Worm (Caenorhabditis elegans) whole organism, L4 larva: ENCODE measurements around the gene C06A6.4.
A peak's percentile ranks its signal among the peaks of the same experiment; 100 is the strongest.

Experiments used
- D1046.2 ChIP-seq: fragments of 200-800 bp; sonication (Bioruptor generic); IDR thresholded peaks from 2 replicates; pipeline ENCODE4 v1.3.6; 2022; ENCODE audit warnings: missing genetic modification characterization, missing compliant biosample characterization
- R02D3.7 ChIP-seq: fragments of 150-350 bp; sonication (generic microtip); optimal IDR thresholded peaks from 3 replicates; lab custom pipeline; 2014; ENCODE audit warnings: missing biosample characterization, missing genetic modification characterization
- Y105C5A.15 ChIP-seq: fragments of 200-800 bp; sonication (Bioruptor generic); IDR thresholded peaks from 2 replicates; pipeline ENCODE4 v1.3.6; 2022; ENCODE audit warnings: missing genetic modification characterization, missing compliant biosample characterization
- aha-1 ChIP-seq: fragments of 150-350 bp; peaks from one replicate; lab custom pipeline; 2014; ENCODE audit warnings: missing biosample characterization, missing genetic modification characterization
- aly-2 ChIP-seq: sonication (generic microtip); optimal IDR thresholded peaks from 2 replicates; lab custom pipeline; 2018; ENCODE audit warnings: missing biosample characterization, missing genetic modification characterization
- ceh-20 ChIP-seq: fragments of 200-800 bp; sonication (Bioruptor generic); IDR thresholded peaks from 2 replicates; pipeline ENCODE4 v1.3.6; 2022; ENCODE audit warnings: missing genetic modification reagents, missing genetic modification characterization, missing compliant biosample characterization
- ceh-28 ChIP-seq: fragments of 150-350 bp; optimal IDR thresholded peaks from 2 replicates; lab custom pipeline; 2014; ENCODE audit warnings: missing biosample characterization, missing genetic modification reagents, missing genetic modification characterization
- ceh-32 ChIP-seq: sonication (generic microtip); optimal IDR thresholded peaks from 2 replicates; lab custom pipeline; 2016; ENCODE audit warnings: mild to moderate bottlenecking, missing genetic modification characterization, missing compliant biosample characterization; ENCODE audit not compliant: poor library complexity
- ceh-44 ChIP-seq: fragments of 200-800 bp; sonication (Bioruptor generic); IDR thresholded peaks from 2 replicates; pipeline ENCODE4 v1.3.6; 2022; ENCODE audit warnings: missing genetic modification reagents, missing genetic modification characterization, missing compliant biosample characterization
- daf-19 ChIP-seq: fragments of 200-800 bp; sonication (Bioruptor generic); conservative IDR thresholded peaks from 2 replicates; pipeline ENCODE4 v1.3.6; 2022; ENCODE audit warnings: missing genetic modification characterization, missing compliant biosample characterization
- dmd-6 ChIP-seq: fragments of 200-800 bp; sonication (Bioruptor generic); IDR thresholded peaks from 2 replicates; pipeline ENCODE4 v1.3.6; 2022; ENCODE audit warnings: missing genetic modification reagents, missing genetic modification characterization, missing compliant biosample characterization
- dmd-9 ChIP-seq: fragments of 200-800 bp; sonication (Bioruptor generic); IDR thresholded peaks from 2 replicates; pipeline ENCODE4 v1.3.6; 2022; ENCODE audit warnings: missing genetic modification reagents, missing genetic modification characterization, missing compliant biosample characterization
- dpl-1 ChIP-seq: fragments of 150-350 bp; optimal IDR thresholded peaks from 2 replicates; lab custom pipeline; 2014; ENCODE audit warnings: missing biosample characterization, missing genetic modification reagents, missing genetic modification characterization
- duxl-1 ChIP-seq: sonication (generic microtip); optimal IDR thresholded peaks from 2 replicates; lab custom pipeline; 2016; ENCODE audit warnings: mild to moderate bottlenecking, missing genetic modification characterization, moderate library complexity, missing compliant biosample characterization; ENCODE audit not compliant: poor library complexity
- egl-27 ChIP-seq: sonication (generic microtip); optimal IDR thresholded peaks from 3 replicates; lab custom pipeline; 2017; ENCODE audit warnings: missing biosample characterization, missing genetic modification reagents, missing genetic modification characterization
- fos-1 ChIP-seq: fragments of 150-350 bp; optimal IDR thresholded peaks from 2 replicates; lab custom pipeline; 2014; ENCODE audit warnings: missing biosample characterization, missing genetic modification characterization
- hmg-1.1 ChIP-seq: fragments of 200-800 bp; sonication (Bioruptor generic); IDR thresholded peaks from 2 replicates; pipeline ENCODE4 v1.3.6; 2022; ENCODE audit warnings: missing genetic modification reagents, missing genetic modification characterization, missing compliant biosample characterization
- lim-7 ChIP-seq: fragments of 200-800 bp; sonication (Bioruptor generic); IDR thresholded peaks from 2 replicates; pipeline ENCODE4 v1.3.6; 2022; ENCODE audit warnings: missing genetic modification characterization, missing compliant biosample characterization
- lin-15B ChIP-seq: fragments of 150-350 bp; sonication (generic microtip); optimal IDR thresholded peaks from 3 replicates; lab custom pipeline; 2014; ENCODE audit warnings: missing biosample characterization, missing genetic modification characterization
- lin-29 ChIP-seq: fragments of 200-800 bp; sonication (Bioruptor generic); IDR thresholded peaks from 2 replicates; pipeline ENCODE4 v1.3.6; 2022; ENCODE audit warnings: missing genetic modification reagents, missing genetic modification characterization, missing compliant biosample characterization
- lin-38 ChIP-seq: fragments of 200-800 bp; sonication (Bioruptor generic); IDR thresholded peaks from 2 replicates; pipeline ENCODE4 v1.3.6; 2022; ENCODE audit warnings: missing genetic modification reagents, missing genetic modification characterization, missing compliant biosample characterization
- mdl-1 ChIP-seq, 2 experiments: fragments of 150-350 bp in 1 of 2; sonication (generic microtip) in 1 of 2; optimal IDR thresholded peaks; 2 replicates each; lab custom pipeline; 2014 to 2017; ENCODE audit warnings: missing biosample characterization in 2 of 2, missing genetic modification characterization in 2 of 2
- mes-2 ChIP-seq: sonication (generic microtip); optimal IDR thresholded peaks from 2 replicates; lab custom pipeline; 2016; ENCODE audit warnings: missing genotype, mild to moderate bottlenecking, missing genetic modification characterization, missing compliant biosample characterization; ENCODE audit not compliant: poor library complexity, severe bottlenecking
- mxl-2 ChIP-seq: fragments of 200-800 bp; sonication (Bioruptor generic); conservative IDR thresholded peaks from 2 replicates; pipeline ENCODE4 v1.3.6; 2022; ENCODE audit warnings: missing genetic modification reagents, missing genetic modification characterization, missing compliant biosample characterization
- nhr-10 ChIP-seq: fragments of 150-350 bp; optimal IDR thresholded peaks from 2 replicates; lab custom pipeline; 2014; ENCODE audit warnings: missing biosample characterization, missing genetic modification characterization
- nhr-102 ChIP-seq: sonication (generic microtip); optimal IDR thresholded peaks from 2 replicates; lab custom pipeline; 2016; ENCODE audit warnings: mild to moderate bottlenecking, missing genetic modification characterization, moderate library complexity, missing compliant biosample characterization
- nhr-11 ChIP-seq: fragments of 150-350 bp; optimal IDR thresholded peaks from 2 replicates; lab custom pipeline; 2014; ENCODE audit warnings: missing biosample characterization, missing genetic modification characterization
- nhr-25 ChIP-seq: sonication (generic microtip); optimal IDR thresholded peaks from 2 replicates; lab custom pipeline; 2017; ENCODE audit warnings: missing genetic modification characterization, mild to moderate bottlenecking, missing compliant biosample characterization, antibody characterized with exemption, moderate library complexity, borderline replicate concordance; ENCODE audit not compliant: insufficient read depth
- pha-4 ChIP-seq, 2 experiments: fragments of 150-350 bp in 1 of 2; fragments of 200-800 bp in 1 of 2; sonication (Bioruptor generic) in 1 of 2; IDR thresholded peaks in 1 of 2; optimal IDR thresholded peaks in 1 of 2; 2 replicates each; pipeline versions ENCODE4 v1.3.6 to Lab custom; 2014 to 2022; ENCODE audit warnings: missing genetic modification characterization in 2 of 2, missing genetic modification reagents in 2 of 2, missing biosample characterization in 1 of 2, missing compliant biosample characterization in 1 of 2
- php-3 ChIP-seq: fragments of 200-800 bp; sonication (Bioruptor generic); IDR thresholded peaks from 2 replicates; pipeline ENCODE4 v1.3.6; 2022; ENCODE audit warnings: missing genetic modification reagents, missing genetic modification characterization, missing compliant biosample characterization
- rbr-2 ChIP-seq: sonication (generic microtip); optimal IDR thresholded peaks from 2 replicates; lab custom pipeline; 2016; ENCODE audit warnings: missing genotype, missing genetic modification characterization, missing compliant biosample characterization
- saeg-2 ChIP-seq: fragments of 200-800 bp; sonication (Bioruptor generic); IDR thresholded peaks from 2 replicates; pipeline ENCODE4 v1.3.6; 2022; ENCODE audit warnings: missing genetic modification reagents, missing genetic modification characterization, missing compliant biosample characterization
- sdz-12 ChIP-seq: fragments of 200-800 bp; sonication (Bioruptor generic); optimal IDR thresholded peaks from 2 replicates; lab custom pipeline; 2018; ENCODE audit warnings: mild to moderate bottlenecking, missing genetic modification characterization, missing compliant biosample characterization
- set-16 ChIP-seq: fragments of 200-800 bp; sonication (Bioruptor generic); IDR thresholded peaks from 2 replicates; pipeline ENCODE4 v1.3.6; 2022; ENCODE audit warnings: missing genetic modification reagents, missing genetic modification characterization, missing compliant biosample characterization
- skn-1 ChIP-seq: fragments of 150-350 bp; optimal IDR thresholded peaks from 2 replicates; lab custom pipeline; 2014; ENCODE audit warnings: missing biosample characterization, missing genetic modification characterization
- spr-1 ChIP-seq: sonication (generic microtip); optimal IDR thresholded peaks from 2 replicates; lab custom pipeline; 2016; ENCODE audit warnings: mild to moderate bottlenecking, missing genetic modification characterization, missing compliant biosample characterization
- unc-39 ChIP-seq: sonication (generic microtip); optimal IDR thresholded peaks from 2 replicates; lab custom pipeline; 2017; ENCODE audit warnings: missing biosample characterization, missing genetic modification characterization
- unc-62 ChIP-seq, 3 experiments: fragments of 150-350 bp in 1 of 3; sonication (generic microtip); optimal IDR thresholded peaks in 2 of 3; peaks in 1 of 3; 1 replicate in 1 of 3; 2 replicates in 2 of 3; lab custom pipeline; 2014 to 2017; ENCODE audit warnings: missing biosample characterization in 3 of 3, missing genetic modification characterization in 3 of 3, missing genetic modification reagents in 3 of 3, missing genotype in 1 of 3
- zfp-2 ChIP-seq: sonication (generic microtip); optimal IDR thresholded peaks from 2 replicates; lab custom pipeline; 2016; ENCODE audit warnings: mild to moderate bottlenecking, missing genetic modification characterization, missing compliant biosample characterization
- ztf-11 ChIP-seq: fragments of 150-350 bp; optimal IDR thresholded peaks from 2 replicates; lab custom pipeline; 2014; ENCODE audit warnings: missing biosample characterization, missing genetic modification characterization

C06A6.4 gene

DNA sequence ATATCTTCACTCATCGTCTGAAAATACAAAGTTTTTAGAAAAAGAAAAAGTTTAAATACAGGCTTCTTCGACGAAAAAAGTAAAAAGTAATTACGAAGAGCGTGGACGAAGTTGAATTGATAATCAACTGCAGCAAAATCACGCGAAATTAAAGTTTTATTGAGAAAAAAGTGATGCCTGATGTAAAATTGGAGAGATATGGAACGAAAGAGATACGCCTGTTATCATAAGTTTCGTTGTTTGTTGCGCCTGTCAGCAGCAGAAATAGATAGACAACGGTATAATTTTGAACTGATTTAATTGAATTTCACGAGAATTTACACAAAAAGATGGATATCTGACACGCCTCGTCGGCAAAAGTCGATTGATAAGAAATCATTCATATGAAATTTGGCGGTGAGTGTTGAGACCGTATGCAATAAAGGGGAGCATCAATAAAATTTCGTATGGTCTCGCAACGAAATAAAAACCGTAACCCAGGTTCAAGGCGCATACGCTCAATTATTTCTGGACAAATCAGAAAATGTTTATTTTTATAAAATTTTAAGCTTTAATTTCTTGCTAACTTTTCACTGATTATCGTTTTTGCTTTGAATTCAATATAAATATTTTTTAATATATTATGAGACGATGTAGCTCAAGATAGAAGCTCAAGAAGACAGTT lies at the start of gene C06A6.4 (continued):
- TF ChIP-seq nhr-10 (tag; lab: Kevin White, UChicago) = no peak
- TF ChIP-seq hmg-1.1 (GFP tag; lab: Robert Waterston, UW) = no peak
- TF ChIP-seq rbr-2 (tag; lab: Kevin White, UChicago) = no peak
- TF ChIP-seq Y105C5A.15 (GFP tag; lab: Robert Waterston, UW) = no peak
- no peak for TF ChIP-seq set-16 (GFP tag; lab: Robert Waterston, UW)
- no peak for TF ChIP-seq unc-39
- TF ChIP-seq mdl-1 (tag; optimal IDR thresholded peaks at IDR 0.05; lab: Kevin White, UChicago) = no peak
- no peak for TF ChIP-seq ceh-28
- TF ChIP-seq D1046.2 (GFP tag; lab: Robert Waterston, UW) = no peak
- TF ChIP-seq pha-4 (GFP tag; IDR thresholded peaks at IDR 0.05; lab: Robert Waterston, UW) = no peak
- no peak for TF ChIP-seq pha-4 (tag; optimal IDR thresholded peaks at IDR 0.05; lab: Kevin White, UChicago)
- no peak for TF ChIP-seq fos-1 (tag; lab: Kevin White, UChicago)
- no peak for TF ChIP-seq skn-1 (tag; lab: Kevin White, UChicago)
- TF ChIP-seq egl-27 (tag; lab: Kevin White, UChicago) = no peak
- no peak for TF ChIP-seq lin-15B (tag; lab: Kevin White, UChicago)
- no peak for TF ChIP-seq duxl-1 (tag; lab: Kevin White, UChicago)
- TF ChIP-seq mes-2 (tag; lab: Kevin White, UChicago) = peak; percentile 10
- TF ChIP-seq nhr-25 (tag; lab: Kevin White, UChicago) = no peak
- TF ChIP-seq aly-2 (tag; lab: Kevin White, UChicago) = no peak
- no peak for TF ChIP-seq spr-1 (tag; lab: Kevin White, UChicago)
- no peak for TF ChIP-seq zfp-2 (tag; lab: Kevin White, UChicago)
- TF ChIP-seq lin-38 (GFP tag; lab: Robert Waterston, UW) = peak; percentile 11; the same call in 1 of the 2 replicates
- TF ChIP-seq php-3 (GFP tag; lab: Robert Waterston, UW) = no peak
- TF ChIP-seq mxl-2 = no peak
- no peak for TF ChIP-seq ceh-44 (GFP tag; lab: Robert Waterston, UW)
- TF ChIP-seq ceh-20 (GFP tag; lab: Robert Waterston, UW) = no peak
- no peak for TF ChIP-seq ztf-11
- no peak for TF ChIP-seq ceh-32 (tag; lab: Kevin White, UChicago)
- no peak for TF ChIP-seq lim-7
- no peak for TF ChIP-seq lin-29 (GFP tag; lab: Robert Waterston, UW)
- TF ChIP-seq dmd-6 (GFP tag; lab: Robert Waterston, UW) = peak; percentile 36
- TF ChIP-seq daf-19 = no peak
- TF ChIP-seq, all 104 proteins: peak for 13

DNA sequence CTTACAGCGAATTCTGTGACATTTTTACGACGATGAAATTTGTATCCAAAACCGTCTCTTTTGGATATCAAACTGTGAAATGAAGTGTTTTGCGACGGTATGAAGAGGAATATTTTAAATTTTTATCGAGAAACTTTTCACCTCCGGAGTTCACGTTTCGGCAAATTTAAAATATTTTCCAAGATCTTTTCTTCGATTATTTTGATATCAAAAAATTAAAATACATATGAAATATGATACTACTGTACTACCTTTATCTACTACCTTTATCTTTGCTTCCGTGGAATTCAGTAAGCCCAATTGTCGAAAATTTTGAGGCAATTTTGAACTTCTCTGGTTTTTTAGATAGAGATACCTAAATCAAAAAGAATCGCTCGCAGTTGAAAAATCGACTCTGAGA lies 48.7 kb upstream of the C06A6.4 start, which contains the start of gene kin-26:
Gene kin-26, minus strand, starts transcription at position 101 of the 400 bp plus-strand sequence.
- TF ChIP-seq zfp-2 (tag; lab: Kevin White, UChicago) (no peak), lim-7 (no peak), egl-27 (tag; lab: Kevin White, UChicago) (no peak), nhr-102 (tag; lab: Kevin White, UChicago) (no peak), dmd-9 (GFP tag; lab: Robert Waterston, UW) (no peak), saeg-2 (GFP tag; lab: Robert Waterston, UW) (no peak), rbr-2 (tag; lab: Kevin White, UChicago) (no peak), dpl-1 (GFP tag; lab: Kevin White, UChicago) (no peak)

DNA sequence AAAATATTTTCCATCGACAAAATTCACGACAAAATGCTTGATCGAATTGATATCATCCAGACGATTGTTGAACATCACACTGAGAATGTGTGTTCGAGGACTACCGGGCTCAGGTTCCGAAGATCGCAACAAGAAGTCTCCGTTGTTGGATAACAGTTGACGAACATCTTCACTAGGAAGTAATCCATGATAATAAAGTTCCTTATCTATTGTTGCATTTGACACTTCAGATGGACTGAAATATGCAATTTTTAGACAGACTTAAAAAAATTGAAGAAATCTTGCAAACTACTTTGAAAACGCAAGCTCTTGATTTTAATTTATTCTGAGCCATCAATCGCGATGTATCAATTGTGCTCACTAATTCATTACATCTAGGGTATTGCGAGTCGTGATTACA lies 48.2 kb upstream of the C06A6.4 start:
- TF ChIP-seq nhr-11 (tag; lab: Kevin White, UChicago) (no peak), ceh-28 (no peak), R02D3.7 (tag; lab: Kevin White, UChicago) (no peak), sdz-12 (no peak), unc-39 (no peak), unc-62 (GFP tag; optimal IDR thresholded peaks at IDR 0.05 in 1 of 2; lab: Kevin White, UChicago) (peak in 1 of 2 experiments; percentile 52), unc-62 (tag; optimal IDR thresholded peaks at IDR 0.05; lab: Kevin White, UChicago) (no peak), aha-1 (peak; percentile 96)
